Fruit fly (Drosophila melanogaster) Kc167 (cell line): ENCODE data around the gene Ipp.

ENCODE experiments used
- Myc ChIP-seq: fragments of >200 bp; optimal IDR thresholded peaks from 2 replicates; lab custom pipeline; 2017; ENCODE audit warnings: missing external identifiers
- Sin3A ChIP-seq: fragments of >200 bp; optimal IDR thresholded peaks from 2 replicates; lab custom pipeline; 2018; ENCODE audit warnings: missing external identifiers
- h ChIP-seq: fragments of >200 bp; optimal IDR thresholded peaks from 3 replicates; lab custom pipeline; 2018; ENCODE audit warnings: missing external identifiers
- insv ChIP-seq: fragments of >200 bp; optimal IDR thresholded peaks from 3 replicates; lab custom pipeline; 2018; ENCODE audit warnings: missing external identifiers
- psq ChIP-seq: fragments of >200 bp; optimal IDR thresholded peaks from 2 replicates; lab custom pipeline; 2017; ENCODE audit warnings: missing external identifiers
- ttk ChIP-seq: sonication (Bioruptor generic); optimal IDR thresholded peaks from 2 replicates; lab custom pipeline; 2017; ENCODE audit warnings: missing external identifiers

DNA sequence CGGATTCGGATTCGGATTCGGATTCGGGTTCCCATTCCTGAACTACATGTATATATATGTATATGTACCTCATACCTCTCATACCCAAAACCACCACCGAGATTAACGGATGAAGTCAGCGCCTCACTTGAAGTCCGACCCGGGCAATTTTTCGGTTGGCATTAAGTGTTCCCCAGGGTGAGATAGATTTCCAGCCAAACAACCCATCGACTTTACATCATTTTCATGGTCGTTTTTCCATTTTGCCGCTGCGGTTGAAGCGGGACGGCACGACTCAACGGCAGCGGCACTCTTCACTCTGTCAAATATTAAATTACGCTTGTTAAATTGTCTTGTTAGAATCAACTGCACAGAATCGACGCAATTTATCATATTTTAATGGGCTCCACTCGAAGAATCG is 28.3 kb upstream of the Ipp start:
- no peak for TF ChIP-seq h (lab: Kevin White, UChicago)
- TF ChIP-seq Myc (lab: Kevin White, UChicago): no peak
- no peak for TF ChIP-seq insv (lab: Kevin White, UChicago)
- TF ChIP-seq ttk (lab: Kevin White, UChicago): no peak
- TF ChIP-seq psq: no peak
- TF ChIP-seq Sin3A (lab: Kevin White, UChicago): no peak
